Fruit fly (Drosophila melanogaster) whole organism, wandering third instar larva: ENCODE results near the gene Brf.

Experiments used
- Abd-B ChIP-seq: fragments of >200 bp; optimal IDR thresholded peaks from 2 replicates; lab custom pipeline; 2017; ENCODE audit warnings: missing biosample characterization, missing genetic modification characterization
- CG32264 ChIP-seq: fragments of 200-800 bp; sonication (Bioruptor generic); optimal IDR thresholded peaks from 2 replicates; lab custom pipeline; 2016; ENCODE audit warnings: missing biosample characterization, missing genetic modification characterization
- CG9705 ChIP-seq: fragments of 200-800 bp; sonication (Bioruptor generic); optimal IDR thresholded peaks from 2 replicates; lab custom pipeline; 2018; ENCODE audit warnings: missing biosample characterization, mild to moderate bottlenecking, missing genetic modification characterization
- CrebA ChIP-seq: fragments of 200-800 bp; sonication (Bioruptor generic); optimal IDR thresholded peaks from 2 replicates; lab custom pipeline; 2016; ENCODE audit warnings: missing biosample characterization, mild to moderate bottlenecking, missing genetic modification characterization, borderline replicate concordance
- Dfd ChIP-seq: fragments of >200 bp; optimal IDR thresholded peaks from 2 replicates; lab custom pipeline; 2017; ENCODE audit warnings: missing biosample characterization, missing genetic modification characterization
- Dif ChIP-seq: fragments of 200-275, 200-300 bp; sonication (Bioruptor generic); optimal IDR thresholded peaks from 2 replicates; lab custom pipeline; 2018; ENCODE audit warnings: missing biosample characterization, missing genetic modification characterization; ENCODE audit not compliant: partially characterized antibody
- GATAd ChIP-seq: sonication (Bioruptor generic); optimal IDR thresholded peaks from 2 replicates; lab custom pipeline; 2016; ENCODE audit warnings: missing biosample characterization, missing genetic modification characterization
- HLH106 ChIP-seq: fragments of 200-800 bp; optimal IDR thresholded peaks from 3 replicates; lab custom pipeline; 2019; ENCODE audit warnings: missing biosample characterization, mild to moderate bottlenecking, missing genetic modification characterization, moderate library complexity
- Hnf4 ChIP-seq: fragments of 200-800 bp; sonication (Bioruptor generic); optimal IDR thresholded peaks from 2 replicates; lab custom pipeline; 2016; ENCODE audit warnings: missing biosample characterization, mild to moderate bottlenecking, missing genetic modification characterization
- Hr78 ChIP-seq: fragments of >200 bp; optimal IDR thresholded peaks from 2 replicates; lab custom pipeline; 2017; ENCODE audit warnings: missing biosample characterization, missing genetic modification characterization
- Hr83 ChIP-seq: fragments of 200-300 bp; sonication (Bioruptor generic); optimal IDR thresholded peaks from 2 replicates; lab custom pipeline; 2016; ENCODE audit warnings: missing biosample characterization, mild to moderate bottlenecking, missing genetic modification characterization, moderate library complexity; ENCODE audit not compliant: poor library complexity, severe bottlenecking
- Jra ChIP-seq: sonication (Bioruptor generic); optimal IDR thresholded peaks from 2 replicates; lab custom pipeline; 2016; ENCODE audit warnings: missing biosample characterization, missing genetic modification characterization
- Mio ChIP-seq: sonication (Bioruptor generic); optimal IDR thresholded peaks from 2 replicates; lab custom pipeline; 2016; ENCODE audit warnings: missing biosample characterization, missing genetic modification characterization
- N ChIP-seq: fragments of >200 bp; optimal IDR thresholded peaks from 2 replicates; lab custom pipeline; 2018; ENCODE audit warnings: missing biosample characterization, missing external identifiers, missing genetic modification characterization
- Rel ChIP-seq, 2 experiments: fragments of 200-800 bp; sonication (Bioruptor generic) in 1 of 2; optimal IDR thresholded peaks; 2 replicates in 1 of 2; 3 replicates in 1 of 2; lab custom pipeline; 2016 to 2019; ENCODE audit warnings: mild to moderate bottlenecking in 2 of 2, missing biosample characterization in 2 of 2, missing genetic modification characterization in 2 of 2, moderate library complexity in 1 of 2
- Sp1 ChIP-seq: fragments of 200-800 bp; sonication (Bioruptor generic); optimal IDR thresholded peaks from 3 replicates; lab custom pipeline; 2019; ENCODE audit warnings: missing biosample characterization, mild to moderate bottlenecking, missing genetic modification characterization, moderate library complexity
- Vsx2 ChIP-seq: fragments of 200-300, 225-300 bp; sonication (Bioruptor generic); optimal IDR thresholded peaks from 2 replicates; lab custom pipeline; 2018; ENCODE audit warnings: missing biosample characterization, missing genetic modification characterization; ENCODE audit not compliant: partially characterized antibody
- br ChIP-seq: fragments of 200-800 bp; sonication (Bioruptor generic); optimal IDR thresholded peaks from 2 replicates; lab custom pipeline; 2016; ENCODE audit warnings: missing biosample characterization, missing genetic modification characterization
- brk ChIP-seq: fragments of 200-800 bp; sonication (Bioruptor generic); optimal IDR thresholded peaks from 2 replicates; lab custom pipeline; 2016; ENCODE audit warnings: missing biosample characterization, mild to moderate bottlenecking, missing genetic modification characterization
- dmrt93B ChIP-seq: fragments of 200-800 bp; sonication (Bioruptor generic); optimal IDR thresholded peaks from 2 replicates; lab custom pipeline; 2018; ENCODE audit warnings: missing biosample characterization, mild to moderate bottlenecking, missing genetic modification characterization
- dsf ChIP-seq: sonication (Bioruptor generic); optimal IDR thresholded peaks from 2 replicates; lab custom pipeline; 2016; ENCODE audit warnings: missing biosample characterization, missing genetic modification characterization, borderline replicate concordance
- ey ChIP-seq: fragments of 200-800 bp; sonication (Bioruptor generic); optimal IDR thresholded peaks from 2 replicates; lab custom pipeline; 2016; ENCODE audit warnings: missing biosample characterization, missing genetic modification characterization
- foxo ChIP-seq, 2 experiments: fragments of 200-800 bp; sonication (Bioruptor generic); optimal IDR thresholded peaks; 2 replicates in 1 of 2; 3 replicates in 1 of 2; lab custom pipeline; 2016 to 2017; ENCODE audit warnings: missing biosample characterization in 2 of 2, missing genetic modification characterization in 2 of 2
- h ChIP-seq: fragments of 200-800 bp; sonication (Bioruptor generic); optimal IDR thresholded peaks from 3 replicates; lab custom pipeline; 2016; ENCODE audit warnings: missing biosample characterization, mild to moderate bottlenecking, missing genetic modification characterization
- jim ChIP-seq: fragments of 175-275, 200-325 bp; sonication (Bioruptor generic); optimal IDR thresholded peaks from 2 replicates; lab custom pipeline; 2016; ENCODE audit warnings: missing biosample characterization, mild to moderate bottlenecking, missing genetic modification characterization
- lola ChIP-seq: fragments of >200 bp; optimal IDR thresholded peaks from 2 replicates; lab custom pipeline; 2017; ENCODE audit warnings: missing biosample characterization, missing genetic modification characterization
- pan ChIP-seq: fragments of >200 bp; optimal IDR thresholded peaks from 2 replicates; lab custom pipeline; 2017
- psq ChIP-seq: fragments of 200-800 bp; sonication (Bioruptor generic); optimal IDR thresholded peaks from 3 replicates; lab custom pipeline; 2017; ENCODE audit warnings: missing biosample characterization, mild to moderate bottlenecking, missing genetic modification characterization, moderate library complexity
- sv ChIP-seq: fragments of 200-800 bp; sonication (Bioruptor generic); optimal IDR thresholded peaks from 3 replicates; lab custom pipeline; 2016; ENCODE audit warnings: missing biosample characterization, missing genetic modification characterization
- woc ChIP-seq: sonication (Bioruptor generic); optimal IDR thresholded peaks from 2 replicates; lab custom pipeline; 2016; ENCODE audit warnings: missing biosample characterization, mild to moderate bottlenecking, missing genetic modification characterization

The Brf gene

dm6 chr3R:17422102-17422501, 31.0 kb upstream of the Brf start, which contains the start of gene CG14332:
Gene CG14332 (minus strand): TSS chr3R:17422202.
- TF ChIP-seq brk (GFP tag; lab: Kevin White, UChicago) = no peak
- no peak for TF ChIP-seq h (GFP tag; lab: Kevin White, UChicago)
- TF ChIP-seq GATAd (GFP tag; lab: Kevin White, UChicago) = no peak
- no peak for TF ChIP-seq br

- no peak for TF ChIP-seq br
- no peak for TF ChIP-seq Hr83 (GFP tag; lab: Kevin White, UChicago)
- TF ChIP-seq Abd-B = no peak
Measured at dm6 chr3R:17420338-17420737, 29.2 kb upstream of the Brf start, which contains the start of gene CG42835. Gene CG42835 (plus strand): TSS chr3R:17420638.

dm6 chr3R:17418459-17418858, 27.3 kb upstream of the Brf start, which contains the start of gene CG42834:
Gene CG42834 (plus strand): TSS chr3R:17418759.
- TF ChIP-seq ey = no peak
- TF ChIP-seq, all 38 proteins: peak for 0

dm6 chr3R:17417167-17417566, 26.0 kb upstream of the Brf start, which contains the start of gene CG33333:
Gene CG33333 (plus strand): TSS chr3R:17417467.
- TF ChIP-seq Hr78 (no peak), N (no peak), CrebA (GFP tag; lab: Kevin White, UChicago) (no peak), Vsx2 (no peak), HLH106 (tag; lab: Kevin White, UChicago) (no peak), Dfd (GFP tag; lab: Kevin White, UChicago) (no peak), sv (GFP tag; lab: Kevin White, UChicago) (no peak), jim (GFP tag; lab: Kevin White, UChicago) (no peak)

dm6 chr3R:17415439-17415838, 24.3 kb upstream of the Brf start, which contains the start of gene CG5866:
Gene CG5866 (plus strand): TSS chr3R:17415739.
- no peak for TF ChIP-seq Sp1 (GFP tag; lab: Kevin White, UChicago)
- TF ChIP-seq psq (GFP tag; lab: Kevin White, UChicago) = no peak
- no peak for TF ChIP-seq brk (GFP tag; lab: Kevin White, UChicago)
- TF ChIP-seq, all 38 proteins: peak for 0

dm6 chr3R:17413601-17414000, 22.5 kb upstream of the Brf start, which contains the start of gene CG42822:
Gene CG42822 (plus strand): TSS chr3R:17413901.
- no peak for TF ChIP-seq Abd-B
- TF ChIP-seq Vsx2 = no peak
- TF ChIP-seq CG32264 (GFP tag; lab: Kevin White, UChicago) = no peak
- TF ChIP-seq Hr83 (GFP tag; lab: Kevin White, UChicago) = no peak
- no peak for TF ChIP-seq lola
- no peak for TF ChIP-seq woc (GFP tag; lab: Kevin White, UChicago)
- no peak for TF ChIP-seq Rel (GFP tag; optimal IDR thresholded peaks at IDR 0.05; lab: Kevin White, UChicago)
- no peak for TF ChIP-seq Rel (tag; optimal IDR thresholded peaks at IDR 0.05; lab: Kevin White, UChicago)
- TF ChIP-seq Sp1 (GFP tag; lab: Kevin White, UChicago) = no peak
- no peak for TF ChIP-seq Hnf4 (GFP tag; lab: Kevin White, UChicago)
- TF ChIP-seq jim (GFP tag; lab: Kevin White, UChicago) = no peak
- TF ChIP-seq Mio (GFP tag; lab: Kevin White, UChicago) = no peak
- TF ChIP-seq Dif (GFP tag; lab: Kevin White, UChicago) = no peak
- TF ChIP-seq br = no peak
- no peak for TF ChIP-seq pan (lab: Kevin White, UChicago)
- TF ChIP-seq brk (GFP tag; lab: Kevin White, UChicago) = no peak
- TF ChIP-seq Jra (GFP tag; lab: Kevin White, UChicago) = no peak
- TF ChIP-seq h (GFP tag; lab: Kevin White, UChicago) = no peak

dm6 chr3R:17412458-17413127, 21.5 kb upstream of the Brf start, which contains the start of gene CG42821:
Gene CG42821 (plus strand): TSS chr3R:17413077.
- TF ChIP-seq dmrt93B (GFP tag; lab: Kevin White, UChicago) = no peak
- no peak for TF ChIP-seq foxo (GFP tag; optimal IDR thresholded peaks at IDR 0.05; lab: Kevin White, UChicago)
- no peak for TF ChIP-seq GATAd (GFP tag; lab: Kevin White, UChicago)
- TF ChIP-seq CrebA (GFP tag; lab: Kevin White, UChicago) = no peak
- no peak for TF ChIP-seq pan (lab: Kevin White, UChicago)
- TF ChIP-seq Hnf4 (GFP tag; lab: Kevin White, UChicago) = no peak
- no peak for TF ChIP-seq CG9705
- no peak for TF ChIP-seq sv (GFP tag; lab: Kevin White, UChicago)
- TF ChIP-seq woc (GFP tag; lab: Kevin White, UChicago) = no peak
- no peak for TF ChIP-seq jim (GFP tag; lab: Kevin White, UChicago)
- no peak for TF ChIP-seq Dfd (GFP tag; lab: Kevin White, UChicago)
- no peak for TF ChIP-seq ey
- no peak for TF ChIP-seq lola
- no peak for TF ChIP-seq dsf
